Fruit fly (Drosophila melanogaster) whole organism, pupa: ENCODE measurements around the gene CG14034.

ENCODE experiments used
- CG13204 ChIP-seq: fragments of 200-800 bp; sonication (Bioruptor generic); optimal IDR thresholded peaks from 2 replicates; lab custom pipeline; 2018; ENCODE audit warnings: missing biosample characterization, mild to moderate bottlenecking, missing genetic modification characterization, moderate library complexity
- CG34367 ChIP-seq: fragments of 200-800 bp; sonication (Bioruptor generic); optimal IDR thresholded peaks from 2 replicates; lab custom pipeline; 2018; ENCODE audit warnings: missing biosample characterization, mild to moderate bottlenecking, missing genetic modification characterization
- EcR ChIP-seq: fragments of 200-800 bp; sonication (Bioruptor generic); optimal IDR thresholded peaks from 3 replicates; lab custom pipeline; 2019; ENCODE audit warnings: missing biosample characterization, missing genetic modification characterization, mild to moderate bottlenecking, moderate library complexity, missing genetic modification reagents
- Pif1A ChIP-seq: fragments of 200-800 bp; sonication (Bioruptor generic); optimal IDR thresholded peaks from 3 replicates; lab custom pipeline; 2016; ENCODE audit warnings: missing biosample characterization, missing genetic modification characterization
- fd96Ca ChIP-seq: fragments of 200-800 bp; sonication (Bioruptor generic); IDR thresholded peaks from 3 replicates; pipeline ENCODE4 v1.3.6; 2022; ENCODE audit warnings: missing biosample characterization, missing genetic modification characterization

DNA sequence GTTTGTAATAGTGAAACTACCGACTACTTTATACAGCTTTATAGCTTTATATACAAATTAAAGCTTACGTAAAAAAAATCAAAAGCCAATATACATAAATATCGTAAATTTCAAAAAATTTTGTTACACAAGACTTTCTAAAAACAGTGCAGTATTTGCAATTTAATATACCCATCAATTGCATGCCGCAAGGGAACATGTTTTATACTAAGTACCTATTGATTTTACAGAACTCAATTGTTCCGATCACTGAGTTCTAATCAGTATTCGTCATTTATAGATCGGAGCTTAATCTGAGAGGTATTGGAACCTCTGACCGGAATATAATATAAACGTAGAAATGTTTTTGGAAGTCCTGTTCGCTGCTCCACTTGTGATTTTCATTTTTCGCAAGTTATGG lies 49.8 kb upstream of the CG14034 start, which contains the start of gene Cyp4ac2:
- no peak for TF ChIP-seq CG34367 (tag; lab: Kevin White, UChicago)
- no peak for TF ChIP-seq CG13204
- no peak for TF ChIP-seq fd96Ca
- TF ChIP-seq EcR (GFP tag; lab: Kevin White, UChicago): no peak
- TF ChIP-seq Pif1A (GFP tag; lab: Kevin White, UChicago): no peak
